Worm (Caenorhabditis elegans): ENCODE data around the gene srg-8.

ce11 chrIII:6207881-6208280 lies 46.8 kb downstream of the srg-8 start, which contains the start of gene C23G10.2:
- TF ChIP-seq nhr-237 (tag; optimal IDR thresholded peaks at IDR 0.05) (no peak), ceh-43 (GFP tag; optimal IDR thresholded peaks at IDR 0.05) (no peak), elt-3 (tag; optimal IDR thresholded peaks at IDR 0.05) (no peak), blmp-1 (tag; optimal IDR thresholded peaks at IDR 0.05) (no peak), nhr-28 (tag; optimal IDR thresholded peaks at IDR 0.05) (no peak), lin-13 (tag; optimal IDR thresholded peaks at IDR 0.05) (no peak), cnd-1 (tag; optimal IDR thresholded peaks at IDR 0.05) (no peak), lsy-2 (tag; optimal IDR thresholded peaks at IDR 0.05) (no peak), sptf-1 (tag; optimal IDR thresholded peaks at IDR 0.05) (no peak), unc-62 (GFP tag; optimal IDR thresholded peaks at IDR 0.05) (no peak), ceh-83 (GFP tag; optimal IDR thresholded peaks at IDR 0.05) (no peak), nhr-2 (tag; optimal IDR thresholded peaks at IDR 0.05) (no peak), hlh-1 (tag; optimal IDR thresholded peaks at IDR 0.05) (no peak), unc-120 (tag; optimal IDR thresholded peaks at IDR 0.05; ENCODE audit: poor library complexity, severe bottlenecking) (no peak)

All from whole organism, mixed stage, embryonic.